Worm (Caenorhabditis elegans) whole organism, L4 larva: ENCODE data around the gene kvs-5.
"Not testable (repeated sequence)": the region's sequence is repeated elsewhere in the genome, so short reads cannot be mapped to it uniquely, and the experiment has no call there.

ENCODE experiments used
- F37D6.2 ChIP-seq: sonication (generic microtip); optimal IDR thresholded peaks from 2 replicates; lab custom pipeline; 2016; ENCODE audit warnings: mild to moderate bottlenecking, missing genetic modification characterization, missing compliant biosample characterization
- aha-1 ChIP-seq: fragments of 150-350 bp; peaks from one replicate; lab custom pipeline; 2014; ENCODE audit warnings: missing biosample characterization, missing genetic modification characterization
- aly-2 ChIP-seq: sonication (generic microtip); optimal IDR thresholded peaks from 2 replicates; lab custom pipeline; 2018; ENCODE audit warnings: missing biosample characterization, missing genetic modification characterization
- ama-1 ChIP-seq: fragments of 150-350 bp; optimal IDR thresholded peaks from 2 replicates; lab custom pipeline; 2014; ENCODE audit warnings: inconsistent platforms, mixed read lengths
- ceh-28 ChIP-seq: fragments of 150-350 bp; optimal IDR thresholded peaks from 2 replicates; lab custom pipeline; 2014; ENCODE audit warnings: missing biosample characterization, missing genetic modification reagents, missing genetic modification characterization
- ceh-32 ChIP-seq: sonication (generic microtip); optimal IDR thresholded peaks from 2 replicates; lab custom pipeline; 2016; ENCODE audit warnings: mild to moderate bottlenecking, missing genetic modification characterization, missing compliant biosample characterization; ENCODE audit not compliant: poor library complexity
- ceh-44 ChIP-seq: fragments of 200-800 bp; sonication (Bioruptor generic); IDR thresholded peaks from 2 replicates; pipeline ENCODE4 v1.3.6; 2022; ENCODE audit warnings: missing genetic modification reagents, missing genetic modification characterization, missing compliant biosample characterization
- ceh-62 ChIP-seq: sonication (generic microtip); optimal IDR thresholded peaks from 2 replicates; lab custom pipeline; 2017; ENCODE audit warnings: missing biosample characterization, missing genetic modification characterization
- ces-1 ChIP-seq: fragments of 150-350 bp; sonication (generic microtip); optimal IDR thresholded peaks from 4 replicates; lab custom pipeline; 2014; ENCODE audit warnings: missing biosample characterization, missing genetic modification reagents, missing genetic modification characterization
- daf-8 ChIP-seq: fragments of 200-800 bp; sonication (Bioruptor generic); IDR thresholded peaks from 2 replicates; pipeline ENCODE4 v1.3.6; 2022; ENCODE audit warnings: missing genetic modification characterization, missing compliant biosample characterization
- dpl-1 ChIP-seq: fragments of 150-350 bp; optimal IDR thresholded peaks from 2 replicates; lab custom pipeline; 2014; ENCODE audit warnings: missing biosample characterization, missing genetic modification reagents, missing genetic modification characterization
- hlh-11 ChIP-seq: fragments of 200-800 bp; sonication (Bioruptor generic); optimal IDR thresholded peaks from 2 replicates; lab custom pipeline; 2018; ENCODE audit warnings: mild to moderate bottlenecking, missing genetic modification characterization, missing compliant biosample characterization
- jun-1 ChIP-seq: fragments of 150-350 bp; optimal IDR thresholded peaks from 2 replicates; lab custom pipeline; 2014; ENCODE audit warnings: missing biosample characterization, missing genetic modification reagents, missing genetic modification characterization
- lin-1 ChIP-seq: fragments of 200-800 bp; sonication (Bioruptor generic); IDR thresholded peaks from 2 replicates; pipeline ENCODE4 v1.3.6; 2022; ENCODE audit warnings: missing genetic modification reagents, missing genetic modification characterization, missing compliant biosample characterization
- lin-15B ChIP-seq: fragments of 150-350 bp; sonication (generic microtip); optimal IDR thresholded peaks from 3 replicates; lab custom pipeline; 2014; ENCODE audit warnings: missing biosample characterization, missing genetic modification characterization
- lin-38 ChIP-seq: fragments of 200-800 bp; sonication (Bioruptor generic); IDR thresholded peaks from 2 replicates; pipeline ENCODE4 v1.3.6; 2022; ENCODE audit warnings: missing genetic modification reagents, missing genetic modification characterization, missing compliant biosample characterization
- lsy-2 ChIP-seq, 2 experiments: fragments of 150-350 bp in 1 of 2; sonication (generic microtip) in 1 of 2; optimal IDR thresholded peaks; 2 replicates each; lab custom pipeline; 2014 to 2017; ENCODE audit warnings: missing biosample characterization in 2 of 2, missing genetic modification characterization in 2 of 2
- mdt-29 ChIP-seq: fragments of 200-800 bp; sonication (Bioruptor generic); IDR thresholded peaks from 2 replicates; pipeline ENCODE4 v1.3.6; 2022; ENCODE audit warnings: missing genetic modification reagents, missing genetic modification characterization, missing compliant biosample characterization
- mep-1 ChIP-seq: fragments of 150-350 bp; sonication (generic microtip); optimal IDR thresholded peaks from 3 replicates; lab custom pipeline; 2014; ENCODE audit warnings: missing biosample characterization, missing genetic modification characterization
- mes-2 ChIP-seq: sonication (generic microtip); optimal IDR thresholded peaks from 2 replicates; lab custom pipeline; 2016; ENCODE audit warnings: missing genotype, mild to moderate bottlenecking, missing genetic modification characterization, missing compliant biosample characterization; ENCODE audit not compliant: poor library complexity, severe bottlenecking
- nhr-237 ChIP-seq: sonication (generic microtip); optimal IDR thresholded peaks from 2 replicates; lab custom pipeline; 2017; ENCODE audit warnings: missing biosample characterization, missing genetic modification characterization
- nhr-25 ChIP-seq: sonication (generic microtip); optimal IDR thresholded peaks from 2 replicates; lab custom pipeline; 2017; ENCODE audit warnings: missing genetic modification characterization, mild to moderate bottlenecking, missing compliant biosample characterization, antibody characterized with exemption, moderate library complexity, borderline replicate concordance; ENCODE audit not compliant: insufficient read depth
- nhr-28 ChIP-seq: fragments of 150-350 bp; optimal IDR thresholded peaks from 2 replicates; lab custom pipeline; 2014; ENCODE audit warnings: missing biosample characterization, missing genetic modification characterization
- nhr-42 ChIP-seq: fragments of 200-800 bp; sonication (Bioruptor generic); IDR thresholded peaks from 2 replicates; pipeline ENCODE4 v1.3.6; 2022; ENCODE audit warnings: missing genetic modification characterization, missing compliant biosample characterization
- nhr-76 ChIP-seq: fragments of 150-350 bp; optimal IDR thresholded peaks from 2 replicates; lab custom pipeline; 2014; ENCODE audit warnings: missing biosample characterization, missing genetic modification characterization
- set-16 ChIP-seq: fragments of 200-800 bp; sonication (Bioruptor generic); IDR thresholded peaks from 2 replicates; pipeline ENCODE4 v1.3.6; 2022; ENCODE audit warnings: missing genetic modification reagents, missing genetic modification characterization, missing compliant biosample characterization
- tra-1 ChIP-seq: fragments of 200-800 bp; sonication (Bioruptor generic); IDR thresholded peaks from 2 replicates; pipeline ENCODE4 v1.3.6; 2022; ENCODE audit warnings: missing genetic modification reagents, missing genetic modification characterization, missing compliant biosample characterization
- unc-62 ChIP-seq, 3 experiments: fragments of 150-350 bp in 1 of 3; sonication (generic microtip); optimal IDR thresholded peaks in 2 of 3; peaks in 1 of 3; 1 replicate in 1 of 3; 2 replicates in 2 of 3; lab custom pipeline; 2014 to 2017; ENCODE audit warnings: missing biosample characterization in 3 of 3, missing genetic modification characterization in 3 of 3, missing genetic modification reagents in 3 of 3, missing genotype in 1 of 3
- ztf-11 ChIP-seq: fragments of 150-350 bp; optimal IDR thresholded peaks from 2 replicates; lab custom pipeline; 2014; ENCODE audit warnings: missing biosample characterization, missing genetic modification characterization

Gene kvs-5

DNA sequence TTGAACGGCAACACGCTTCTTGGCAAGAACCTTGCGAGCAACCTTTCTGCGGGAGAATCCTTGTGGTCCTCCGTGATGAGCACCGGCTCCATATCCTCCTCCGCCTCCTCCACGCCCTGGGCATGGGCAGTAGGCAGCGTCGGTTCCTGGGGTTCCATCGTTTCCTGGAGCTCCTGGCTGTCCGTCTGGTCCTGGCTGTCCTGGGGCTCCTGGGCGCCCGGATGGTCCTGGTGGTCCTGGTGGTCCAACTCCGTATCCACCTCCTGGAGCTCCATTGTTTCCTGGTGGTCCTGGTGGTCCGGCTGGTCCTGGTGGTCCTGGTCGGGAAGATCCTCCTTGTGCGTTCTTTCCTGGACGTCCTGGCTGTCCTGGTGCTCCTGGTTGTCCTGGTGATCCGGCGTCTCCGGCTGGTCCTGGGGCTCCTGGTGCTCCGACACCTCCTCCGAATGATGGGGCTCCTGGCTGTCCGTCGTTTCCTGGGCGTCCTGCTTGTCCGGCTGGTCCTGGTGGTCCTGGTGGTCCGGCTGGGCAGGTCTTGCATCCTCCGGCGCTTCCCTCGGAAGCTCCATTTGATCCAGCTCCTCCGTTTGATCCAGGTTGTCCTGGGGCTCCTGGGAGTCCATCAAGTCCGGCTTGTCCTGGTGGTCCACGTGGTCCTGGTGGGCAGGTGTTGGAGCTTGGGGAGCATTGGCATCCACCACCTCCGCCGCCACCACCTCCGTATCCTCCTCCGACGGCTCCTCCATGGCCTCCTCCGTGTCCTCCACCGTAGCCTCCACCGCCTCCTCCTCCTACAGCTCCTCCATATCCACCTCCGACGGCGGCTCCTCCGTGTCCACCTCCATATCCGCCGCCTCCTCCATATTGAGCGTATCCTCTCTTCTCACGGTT is 26.2 kb downstream of the kvs-5 start:
- TF ChIP-seq ceh-44 (GFP tag; lab: Robert Waterston, UW) (no peak), lin-1 (no peak), lin-38 (0 out of 2 replicates have a peak, but pooled peaks have one; percentile 9), set-16 (GFP tag; lab: Robert Waterston, UW) (peak; percentile 96)

DNA sequence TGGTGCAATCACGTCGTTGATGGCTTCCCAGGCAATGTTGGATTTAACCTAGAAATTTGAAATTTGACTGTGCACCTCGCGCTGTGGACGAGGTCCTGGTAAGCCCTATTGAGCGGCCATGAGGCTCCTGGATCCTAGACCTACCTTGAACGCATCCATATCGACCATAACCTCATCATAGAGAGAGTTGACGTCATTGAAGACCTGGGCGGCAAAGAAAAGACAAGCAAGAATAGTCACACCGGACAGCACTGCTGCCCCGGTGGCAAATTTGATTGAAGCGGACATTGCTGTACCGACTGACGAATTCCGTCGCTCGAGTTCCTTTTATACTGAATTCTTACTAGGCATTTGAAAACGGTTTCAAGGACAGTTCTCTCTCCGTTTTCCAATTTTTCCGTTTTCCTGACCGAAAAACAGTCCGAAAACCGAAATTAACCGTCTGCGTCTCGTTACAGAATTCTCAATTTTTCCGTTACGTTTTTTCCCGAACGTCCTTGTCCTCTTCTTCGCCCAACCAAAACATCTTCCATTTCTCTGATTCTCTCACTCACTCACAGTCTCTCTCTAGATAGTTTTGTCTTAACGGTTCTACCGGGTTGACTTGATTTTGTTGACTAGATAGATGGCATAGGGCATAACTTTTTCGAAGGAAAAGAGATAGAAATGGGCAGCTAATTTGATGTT is 27.0 kb downstream of the kvs-5 start, which contains the start of gene col-103:
col-103 (minus strand) TSS at position 302 of the 687 bp plus-strand sequence.
- TF ChIP-seq mes-2 (tag; lab: Kevin White, UChicago) = peak; percentile 34
- peak in 1 of 2 experiments; percentile 21 for TF ChIP-seq lsy-2 (tag; optimal IDR thresholded peaks at IDR 0.05; lab: Kevin White, UChicago)
- TF ChIP-seq ama-1 (lab: Kevin White, UChicago) = peak; percentile 93
- TF ChIP-seq ceh-32 (tag; lab: Kevin White, UChicago) = no peak
- TF ChIP-seq nhr-237 = no peak
- TF ChIP-seq jun-1 (tag; lab: Kevin White, UChicago) = no peak
- TF ChIP-seq unc-62 (GFP tag; optimal IDR thresholded peaks at IDR 0.05 in 1 of 2; lab: Kevin White, UChicago) = peak in 1 of 2 experiments; percentile 92
- no peak for TF ChIP-seq unc-62 (tag; optimal IDR thresholded peaks at IDR 0.05; lab: Kevin White, UChicago)
- TF ChIP-seq nhr-25 (tag; lab: Kevin White, UChicago) = peak; percentile 77
- TF ChIP-seq nhr-28 (tag; lab: Kevin White, UChicago) = peak; percentile 51
- TF ChIP-seq mep-1 (tag; lab: Kevin White, UChicago) = peak; percentile 19

DNA sequence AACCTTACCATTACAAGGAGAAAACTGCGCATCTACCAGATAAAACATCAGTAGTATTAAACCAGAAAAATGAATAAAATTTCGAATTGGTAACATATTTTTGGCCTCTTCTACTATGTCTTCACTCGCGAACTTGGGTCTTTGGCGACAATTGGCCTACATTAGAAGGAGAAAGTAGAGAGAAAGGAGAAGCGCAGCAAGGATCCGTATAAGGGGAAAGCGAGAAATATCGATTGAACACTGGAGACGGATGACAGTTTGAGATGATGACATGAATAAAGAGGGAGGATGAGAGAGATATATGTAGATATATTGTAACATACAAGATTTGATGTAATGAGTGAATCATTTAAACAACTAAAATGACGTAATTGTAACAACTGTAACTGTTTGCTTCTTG is 31.8 kb downstream of the kvs-5 start, which contains the start of gene F56B3.2:
F56B3.2 (minus strand) TSS at position 273 of the 400 bp plus-strand sequence.
- TF ChIP-seq hlh-11 (tag; lab: Kevin White, UChicago) (no peak), aha-1 (tag; lab: Kevin White, UChicago) (peak; percentile 24), ceh-28 (tag; lab: Kevin White, UChicago) (peak; percentile 32)

DNA sequence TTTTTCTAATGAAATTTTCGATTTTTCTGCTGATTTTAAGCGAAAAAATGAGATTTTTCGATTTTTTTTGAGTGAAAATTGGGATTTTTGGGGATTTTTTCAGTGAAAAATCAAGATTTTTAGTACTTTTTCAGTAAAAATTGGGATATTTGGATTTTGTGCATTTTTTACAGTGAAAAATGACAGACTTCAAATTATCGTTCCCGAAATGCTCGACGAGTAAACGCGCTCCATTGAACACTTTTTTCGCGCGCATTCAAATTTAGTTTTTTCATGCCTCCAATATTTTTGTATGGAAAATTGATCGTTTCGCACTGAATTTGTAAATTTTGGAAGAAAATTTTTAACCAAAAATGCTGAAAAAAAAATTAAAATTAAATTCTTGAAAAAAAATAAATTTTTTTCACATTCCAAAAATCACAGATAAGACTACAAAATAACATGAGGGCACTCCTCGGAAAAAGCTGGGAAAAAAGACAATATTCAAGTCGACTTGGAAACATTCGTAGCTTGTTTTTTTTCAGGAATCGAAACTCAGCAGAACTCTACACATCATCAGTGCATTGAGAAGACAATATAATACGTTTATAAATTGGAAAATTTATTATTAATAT is 33.5 kb downstream of the kvs-5 start:
- peak; percentile 86 for TF ChIP-seq lin-38
- TF ChIP-seq, all 104 proteins: peak for 1; not testable (repeated sequence) for 103

DNA sequence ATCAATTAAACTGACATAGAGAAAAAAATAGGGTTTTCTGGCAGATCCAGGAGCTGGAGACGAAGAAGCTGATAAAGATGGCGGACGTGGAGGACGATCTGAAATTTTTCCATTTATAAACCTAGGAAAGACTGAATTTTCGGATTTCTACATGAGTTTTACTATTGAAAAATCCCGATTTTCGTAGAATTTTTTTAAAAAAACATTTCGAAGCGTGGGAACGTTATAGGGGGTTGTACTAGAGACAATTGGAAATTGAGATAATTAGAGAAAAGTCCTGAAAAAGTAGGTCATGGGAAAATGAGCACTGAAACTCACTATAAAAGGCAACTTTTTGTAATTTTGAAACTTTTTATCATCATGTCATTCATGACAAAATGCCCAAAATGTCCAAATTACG is 34.5 kb downstream of the kvs-5 start, which contains the start of gene F56B3.9:
F56B3.9 (plus strand) TSS at position 301 of the 400 bp plus-strand sequence.
- not testable (repeated sequence) for TF ChIP-seq ces-1; ceh-62 (tag; lab: Kevin White, UChicago); lin-15B (tag; lab: Kevin White, UChicago)

DNA sequence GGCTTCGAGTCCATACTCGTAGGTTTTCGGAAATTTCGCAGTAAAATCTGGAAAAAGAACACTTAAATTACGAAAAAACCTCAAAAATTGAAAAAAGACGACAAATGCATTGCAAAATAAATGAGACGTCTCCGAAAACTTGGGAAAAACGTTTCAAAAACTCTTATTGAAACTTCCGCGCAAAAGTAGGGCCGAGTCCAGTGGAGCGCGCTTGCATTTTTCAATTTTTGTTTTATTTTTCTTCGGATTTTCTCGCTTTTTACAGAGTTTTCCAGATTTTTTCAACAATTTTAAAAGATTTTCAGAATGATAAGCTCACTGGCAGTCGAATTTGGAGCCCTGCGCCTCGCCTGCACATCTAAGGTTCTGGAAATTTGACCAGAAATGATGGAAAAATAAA is 36.4 kb downstream of the kvs-5 start, which contains the start of gene mrpl-2:
mrpl-2 (plus strand) TSS at position 307 of the 400 bp plus-strand sequence.
- no peak for TF ChIP-seq daf-8
- TF ChIP-seq ceh-28 (tag; lab: Kevin White, UChicago) = no peak
- no peak for TF ChIP-seq mdt-29
- no peak for TF ChIP-seq aly-2 (tag; lab: Kevin White, UChicago)
- TF ChIP-seq nhr-42 (GFP tag; lab: Robert Waterston, UW) = no peak
- TF ChIP-seq nhr-76 = no peak
- TF ChIP-seq lin-38 = peak; percentile 90
- peak; percentile 33 for TF ChIP-seq mes-2 (tag; lab: Kevin White, UChicago)
- TF ChIP-seq tra-1 (GFP tag; lab: Robert Waterston, UW) = no peak
- TF ChIP-seq dpl-1 = peak; percentile 76
- TF ChIP-seq F37D6.2 (tag; lab: Kevin White, UChicago) = no peak
- no peak for TF ChIP-seq ztf-11 (tag; lab: Kevin White, UChicago)
- TF ChIP-seq, all 104 proteins: peak for 3
